Worm (Caenorhabditis elegans): ENCODE results near the gene mtp-18.

mtp-18 gene

DNA sequence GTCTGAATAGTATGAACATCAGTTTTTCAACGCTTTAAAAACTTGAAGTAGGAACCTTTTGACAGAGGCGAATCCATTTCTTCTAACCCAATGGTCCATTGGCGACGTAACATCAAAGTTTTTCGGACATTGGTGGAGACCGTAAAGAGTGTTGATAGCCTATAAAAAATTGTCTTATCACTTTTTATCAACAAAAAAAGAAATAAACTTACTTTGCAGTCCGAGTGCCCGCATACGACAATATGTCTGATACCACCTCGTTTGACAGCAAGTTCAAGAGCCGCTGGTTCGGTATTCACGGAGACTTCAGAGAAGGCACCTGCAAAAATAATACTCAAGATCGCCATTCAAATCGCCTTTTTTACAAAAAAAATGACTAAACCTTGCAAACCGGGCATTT is 2.9 kb downstream of the mtp-18 start:
- TF ChIP-seq fkh-10 (GFP tag; optimal IDR thresholded peaks at IDR 0.05) (no peak), elt-2 (tag; optimal IDR thresholded peaks at IDR 0.05) (peak; percentile 19)

DNA sequence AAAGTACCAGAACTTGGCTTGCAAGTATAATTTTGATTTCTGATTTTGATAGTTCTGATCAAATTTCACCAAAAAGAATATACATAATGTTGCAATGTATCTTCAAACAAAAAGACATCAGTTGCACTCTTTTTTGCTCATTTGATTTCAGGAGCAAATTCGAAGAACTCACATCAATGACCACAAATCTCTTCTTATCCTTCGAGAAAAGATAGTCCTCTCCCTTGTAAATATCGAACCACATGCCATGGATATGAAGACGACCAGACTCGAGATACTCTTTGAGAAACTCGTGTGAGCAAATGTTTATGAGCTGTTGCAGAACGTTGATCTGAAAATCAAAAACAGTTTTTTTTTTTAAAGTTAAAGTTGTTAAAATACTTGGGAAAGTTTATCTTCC is 3.4 kb downstream of the mtp-18 start:
- TF ChIP-seq sea-2 (GFP tag; optimal IDR thresholded peaks at IDR 0.05) (no peak), snpc-4 (tag; optimal IDR thresholded peaks at IDR 0.05) (no peak), unc-62 (GFP tag; optimal IDR thresholded peaks at IDR 0.05) (no peak), fkh-10 (GFP tag; optimal IDR thresholded peaks at IDR 0.05) (no peak), lsy-12 (tag; optimal IDR thresholded peaks at IDR 0.05) (no peak), zag-1 (tag; optimal IDR thresholded peaks at IDR 0.05) (no peak), hmg-11 (tag; optimal IDR thresholded peaks at IDR 0.05) (no peak), skn-1 (tag; optimal IDR thresholded peaks at IDR 0.05) (no peak), eor-1 (tag; optimal IDR thresholded peaks at IDR 0.05) (no peak), tbx-2 (tag; optimal IDR thresholded peaks at IDR 0.05) (no peak), elt-1 (tag; optimal IDR thresholded peaks at IDR 0.05) (no peak), pha-4 (tag; optimal IDR thresholded peaks at IDR 0.05) (no peak), lin-39 (tag; optimal IDR thresholded peaks at IDR 0.05) (no peak), nhr-25 (tag; optimal IDR thresholded peaks at IDR 0.05) (no peak), unc-39 (tag; optimal IDR thresholded peaks at IDR 0.05) (no peak), pqm-1 (tag; optimal IDR thresholded peaks at IDR 0.05) (no peak), elt-2 (tag; optimal IDR thresholded peaks at IDR 0.05) (no peak), daf-12 (tag; optimal IDR thresholded peaks at IDR 0.05) (no peak), nhr-23 (tag; optimal IDR thresholded peaks at IDR 0.05) (no peak), nhr-11 (tag; optimal IDR thresholded peaks at IDR 0.05) (no peak)

DNA sequence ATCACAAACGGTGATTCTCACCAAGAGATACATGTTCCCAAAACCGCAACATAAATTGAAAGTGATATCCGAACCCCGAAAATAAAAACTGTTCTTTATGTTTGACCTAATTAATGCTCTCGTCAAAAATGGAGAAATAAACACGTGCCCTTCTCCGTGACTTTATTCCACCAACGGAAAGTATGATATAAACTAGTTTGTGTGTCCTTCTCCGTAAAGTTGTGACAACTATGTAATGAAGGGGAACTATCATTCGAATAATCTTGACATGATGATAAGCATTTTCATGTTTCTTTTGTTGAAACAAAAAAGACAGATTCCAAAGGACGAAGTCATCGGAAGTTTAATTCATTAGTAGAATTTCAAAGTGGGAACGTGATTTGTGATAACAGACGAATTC is 4.7 kb downstream of the mtp-18 start:
- TF ChIP-seq nhr-25 (tag; optimal IDR thresholded peaks at IDR 0.05) (peak; percentile 54), fkh-10 (GFP tag; optimal IDR thresholded peaks at IDR 0.05) (no peak), elt-3 (tag; optimal IDR thresholded peaks at IDR 0.05) (peak in 1 of 3 experiments; percentile 52), ama-1 (optimal IDR thresholded peaks at IDR 0.05) (peak; percentile 65), pha-4 (tag; optimal IDR thresholded peaks at IDR 0.05) (no peak), nhr-23 (tag; optimal IDR thresholded peaks at IDR 0.05) (peak; percentile 97), nhr-43 (tag; optimal IDR thresholded peaks at IDR 0.05; ENCODE audit: poor library complexity, severe bottlenecking) (peak; percentile 82), lsy-12 (tag; optimal IDR thresholded peaks at IDR 0.05) (peak; percentile 5)

DNA sequence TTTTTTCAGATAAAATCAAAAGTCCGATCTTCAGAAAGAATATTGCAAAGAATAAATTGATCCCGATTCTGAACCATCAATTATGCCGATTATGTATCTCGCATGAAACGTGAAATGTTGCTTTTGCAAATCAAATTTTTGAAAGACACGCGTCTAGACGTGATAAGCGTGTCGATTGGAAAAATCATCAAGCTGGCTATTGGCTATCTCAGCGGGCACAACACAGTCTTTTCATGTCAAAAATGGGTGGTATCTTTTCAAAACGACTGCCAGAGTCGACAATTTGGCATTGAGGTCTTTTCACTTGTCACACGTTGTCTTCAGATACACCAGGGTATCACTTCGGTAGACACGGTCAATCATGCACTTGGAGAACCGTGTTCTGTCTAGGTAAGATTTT is 9.6 kb downstream of the mtp-18 start, which contains the start of gene daf-9:
daf-9 (plus strand) TSS at position 301 of the 400 bp plus-strand sequence.
- TF ChIP-seq elt-3 (tag; optimal IDR thresholded peaks at IDR 0.05) (peak in 1 of 3 experiments; percentile 69), elt-2 (tag; optimal IDR thresholded peaks at IDR 0.05) (no peak), nhr-23 (tag; optimal IDR thresholded peaks at IDR 0.05) (peak; percentile 30), zag-1 (tag; optimal IDR thresholded peaks at IDR 0.05) (no peak)

DNA sequence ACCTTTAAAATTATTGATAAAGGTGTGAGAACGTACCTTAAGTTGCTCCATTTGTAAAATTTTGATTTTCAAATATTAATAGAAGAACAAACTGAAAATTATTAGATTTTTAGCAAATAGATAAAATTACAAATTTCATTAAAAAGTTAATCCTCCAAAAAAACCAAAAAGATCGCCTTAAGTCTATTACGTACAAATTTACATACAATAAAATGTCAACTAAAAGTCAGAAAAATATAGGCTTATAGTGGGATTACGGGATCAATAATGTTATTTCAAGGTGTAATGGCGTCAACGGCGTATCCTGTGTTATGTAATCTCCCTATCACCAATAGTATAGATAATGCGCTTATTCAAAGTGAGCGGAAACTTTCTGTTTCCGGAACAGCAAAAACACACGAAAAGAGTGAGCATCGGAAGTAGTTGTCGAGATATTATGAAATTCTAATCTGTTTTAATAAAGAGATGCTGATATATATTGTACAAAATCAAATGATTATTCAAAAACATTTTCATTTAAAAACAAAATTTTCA is 11.9 kb downstream of the mtp-18 start, which contains the start of gene ceh-54:
ceh-54 (minus strand) TSS at position 51 of the 534 bp plus-strand sequence.
- no peak for TF ChIP-seq pha-4 (tag; optimal IDR thresholded peaks at IDR 0.05)
- TF ChIP-seq egl-5 (tag; optimal IDR thresholded peaks at IDR 0.05), result no peak
- TF ChIP-seq mml-1 (tag; optimal IDR thresholded peaks at IDR 0.05), result no peak
- no peak for TF ChIP-seq ceh-16 (tag; optimal IDR thresholded peaks at IDR 0.05)
- TF ChIP-seq zag-1 (tag; optimal IDR thresholded peaks at IDR 0.05), result no peak
- TF ChIP-seq hmg-11 (tag; optimal IDR thresholded peaks at IDR 0.05), result no peak
- no peak for TF ChIP-seq lsy-12 (tag; optimal IDR thresholded peaks at IDR 0.05)
- TF ChIP-seq ceh-82 (tag; optimal IDR thresholded peaks at IDR 0.05), result no peak
- TF ChIP-seq fos-1 (tag; optimal IDR thresholded peaks at IDR 0.05), result no peak

DNA sequence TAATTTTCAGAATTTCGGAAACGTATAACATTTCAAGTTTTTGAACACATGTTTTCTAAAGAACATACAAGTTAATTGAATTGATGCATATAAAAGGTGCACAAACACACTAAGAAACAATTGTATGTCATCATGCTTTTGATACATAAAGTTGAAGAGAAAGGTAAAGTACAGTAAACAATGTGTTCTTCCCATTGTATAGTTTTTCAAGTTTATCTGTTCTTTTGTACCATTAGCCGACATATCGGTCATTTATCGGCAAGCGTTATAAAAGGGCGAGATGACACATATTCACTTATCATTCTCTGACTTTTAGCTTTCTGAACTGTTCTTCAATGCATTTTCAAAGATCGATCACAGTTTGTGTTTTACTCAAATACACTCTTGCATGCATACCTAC is 16.2 kb downstream of the mtp-18 start, which contains the start of gene T13C5.9:
T13C5.9 (plus strand) TSS at position 301 of the 400 bp plus-strand sequence.
- TF ChIP-seq ZK546.5 (tag; optimal IDR thresholded peaks at IDR 0.05) (no peak), zag-1 (tag; optimal IDR thresholded peaks at IDR 0.05) (no peak), nfya-1 (tag; optimal IDR thresholded peaks at IDR 0.05; ENCODE audit: insufficient read depth) (no peak), nhr-67 (tag; optimal IDR thresholded peaks at IDR 0.05) (no peak), elt-1 (tag; optimal IDR thresholded peaks at IDR 0.05) (no peak), nhr-76 (tag; optimal IDR thresholded peaks at IDR 0.05) (no peak)
